Worm (Caenorhabditis elegans) whole organism, L1 larva: ENCODE results near the gene pri-1.

Experiments
- C34B4.2 ChIP-seq: sonication (generic microtip); optimal IDR thresholded peaks from 2 replicates; lab custom pipeline; 2017; ENCODE audit warnings: mild to moderate bottlenecking, missing genetic modification characterization, missing compliant biosample characterization
- alr-1 ChIP-seq: fragments of 200-800 bp; sonication (Bioruptor generic); optimal IDR thresholded peaks from 2 replicates; lab custom pipeline; 2018; ENCODE audit warnings: borderline replicate concordance, mild to moderate bottlenecking, missing genetic modification characterization, missing compliant biosample characterization
- ama-1 ChIP-seq: fragments of 150-350 bp; optimal IDR thresholded peaks from 2 replicates; lab custom pipeline; 2014
- blmp-1 ChIP-seq: fragments of 150-350 bp; optimal IDR thresholded peaks from 2 replicates; lab custom pipeline; 2014; ENCODE audit warnings: missing biosample characterization, missing genetic modification characterization
- ceh-8 ChIP-seq: fragments of 200-800 bp; sonication (Bioruptor generic); optimal IDR thresholded peaks from 2 replicates; lab custom pipeline; 2018; ENCODE audit warnings: mild to moderate bottlenecking, missing genetic modification characterization, moderate library complexity, missing compliant biosample characterization
- dpl-1 ChIP-seq, 3 experiments: fragments of 150-350 bp in 2 of 3; sonication (generic microtip) in 1 of 3; optimal IDR thresholded peaks; 2 replicates each; lab custom pipeline; 2014 to 2017; ENCODE audit warnings: missing biosample characterization in 3 of 3, missing genetic modification characterization in 3 of 3, missing genetic modification reagents in 3 of 3
- efl-1 ChIP-seq, 4 experiments: fragments of 150-350 bp; optimal IDR thresholded peaks in 3 of 4; peaks in 1 of 4; 1 replicate in 1 of 4; 2 replicates in 3 of 4; lab custom pipeline; 2014; ENCODE audit warnings: missing biosample characterization in 2 of 4, missing genetic modification characterization in 2 of 4, missing genetic modification reagents in 2 of 4
- egl-13 ChIP-seq: sonication (generic microtip); optimal IDR thresholded peaks from 2 replicates; lab custom pipeline; 2016; ENCODE audit warnings: missing genotype, missing genetic modification reagents, missing genetic modification characterization, missing compliant biosample characterization
- elt-2 ChIP-seq: sonication (generic microtip); optimal IDR thresholded peaks from 2 replicates; lab custom pipeline; 2016; ENCODE audit warnings: missing genetic modification characterization, mild to moderate bottlenecking, inconsistent platforms, missing compliant biosample characterization, missing genetic modification reagents
- elt-3 ChIP-seq, 6 experiments: fragments of 150-350 bp in 1 of 6; sonication (generic microtip); optimal IDR thresholded peaks; 2 replicates each; lab custom pipeline; 2017 to 2018; ENCODE audit warnings: missing biosample characterization in 6 of 6, missing genetic modification characterization in 6 of 6, inconsistent platforms in 1 of 6
- fkh-8 ChIP-seq: sonication (generic microtip); optimal IDR thresholded peaks from 2 replicates; lab custom pipeline; 2016; ENCODE audit warnings: mild to moderate bottlenecking, missing genetic modification characterization, missing compliant biosample characterization
- hlh-17 ChIP-seq: fragments of 200-800 bp; sonication (Bioruptor generic); optimal IDR thresholded peaks from 2 replicates; lab custom pipeline; 2018; ENCODE audit warnings: missing genetic modification characterization, mild to moderate bottlenecking, missing compliant biosample characterization, moderate library complexity, borderline replicate concordance
- irx-1 ChIP-seq: sonication (generic microtip); optimal IDR thresholded peaks from 2 replicates; lab custom pipeline; 2016; ENCODE audit warnings: missing genetic modification characterization, missing compliant biosample characterization
- isw-1 ChIP-seq: fragments of 200-800 bp; sonication (Bioruptor generic); IDR thresholded peaks from 2 replicates; pipeline ENCODE4 v1.3.6; 2022; ENCODE audit warnings: missing genetic modification characterization, missing compliant biosample characterization
- lin-14 ChIP-seq: fragments of 200-800 bp; sonication (Bioruptor generic); optimal IDR thresholded peaks from 2 replicates; lab custom pipeline; 2018; ENCODE audit warnings: mild to moderate bottlenecking, missing genetic modification characterization, moderate library complexity, missing compliant biosample characterization
- lin-15B ChIP-seq: fragments of 150-350 bp; sonication (generic microtip); optimal IDR thresholded peaks from 3 replicates; lab custom pipeline; 2014; ENCODE audit warnings: missing biosample characterization, missing genetic modification characterization
- lin-35 ChIP-seq, 2 experiments: fragments of 150-350 bp; optimal IDR thresholded peaks; 2 replicates each; lab custom pipeline; 2014; ENCODE audit warnings: missing biosample characterization in 2 of 2, missing genetic modification characterization in 2 of 2, missing genetic modification reagents in 2 of 2
- mep-1 ChIP-seq: fragments of 150-350 bp; optimal IDR thresholded peaks from 2 replicates; lab custom pipeline; 2014; ENCODE audit warnings: missing biosample characterization, missing genetic modification characterization
- nhr-20 ChIP-seq: sonication (generic microtip); optimal IDR thresholded peaks from 2 replicates; lab custom pipeline; 2016; ENCODE audit warnings: mild to moderate bottlenecking, missing genetic modification characterization, missing compliant biosample characterization
- nhr-28 ChIP-seq: fragments of 150-350 bp; optimal IDR thresholded peaks from 2 replicates; lab custom pipeline; 2014; ENCODE audit warnings: missing biosample characterization, missing genetic modification characterization
- nhr-77 ChIP-seq: fragments of 150-350 bp; optimal IDR thresholded peaks from 2 replicates; lab custom pipeline; 2014; ENCODE audit warnings: missing biosample characterization, missing genetic modification characterization
- nhr-85 ChIP-seq: sonication (generic microtip); peaks from one replicate; lab custom pipeline; 2016; ENCODE audit warnings: missing genetic modification characterization, inconsistent platforms, missing compliant biosample characterization
- pag-3 ChIP-seq: sonication (generic microtip); optimal IDR thresholded peaks from 2 replicates; lab custom pipeline; 2017; ENCODE audit warnings: missing genetic modification characterization, mild to moderate bottlenecking, missing compliant biosample characterization, antibody characterized with exemption, borderline replicate concordance; ENCODE audit not compliant: insufficient read depth
- pax-3 ChIP-seq: fragments of 200-800 bp; sonication (Bioruptor generic); optimal IDR thresholded peaks from 2 replicates; lab custom pipeline; 2018; ENCODE audit warnings: mild to moderate bottlenecking, missing genetic modification characterization, moderate library complexity, missing compliant biosample characterization
- rnt-1 ChIP-seq: sonication (generic microtip); optimal IDR thresholded peaks from 2 replicates; lab custom pipeline; 2016; ENCODE audit warnings: mild to moderate bottlenecking, missing genetic modification characterization, moderate library complexity, missing compliant biosample characterization
- sox-4 ChIP-seq: sonication (generic microtip); optimal IDR thresholded peaks from 2 replicates; lab custom pipeline; 2016; ENCODE audit warnings: missing genetic modification characterization, missing compliant biosample characterization
- sptf-1 ChIP-seq: fragments of 150-350 bp; optimal IDR thresholded peaks from 2 replicates; lab custom pipeline; 2014; ENCODE audit warnings: missing biosample characterization, missing genetic modification characterization
- sup-37 ChIP-seq: fragments of 200-800 bp; sonication (Bioruptor generic); optimal IDR thresholded peaks from 2 replicates; lab custom pipeline; 2018; ENCODE audit warnings: mild to moderate bottlenecking, missing genetic modification characterization, missing compliant biosample characterization
- unc-62 ChIP-seq: fragments of 150-350 bp; optimal IDR thresholded peaks from 2 replicates; lab custom pipeline; 2014; ENCODE audit warnings: missing biosample characterization, missing genetic modification reagents, missing genetic modification characterization
- vab-15 ChIP-seq: sonication (generic microtip); optimal IDR thresholded peaks from 2 replicates; lab custom pipeline; 2017; ENCODE audit warnings: missing genotype, mild to moderate bottlenecking, missing genetic modification characterization, missing compliant biosample characterization
- xbp-1 ChIP-seq: sonication (generic microtip); optimal IDR thresholded peaks from 2 replicates; lab custom pipeline; 2016; ENCODE audit warnings: missing genetic modification characterization, missing compliant biosample characterization
- zag-1 ChIP-seq: fragments of 150-350 bp; optimal IDR thresholded peaks from 2 replicates; lab custom pipeline; 2014; ENCODE audit warnings: missing biosample characterization, missing genetic modification characterization
- ztf-11 ChIP-seq, 2 experiments: sonication (generic microtip); optimal IDR thresholded peaks; 2 replicates each; lab custom pipeline; 2016 to 2017; ENCODE audit warnings: missing genetic modification characterization in 2 of 2, missing biosample characterization in 1 of 2, missing compliant biosample characterization in 1 of 2

The pri-1 gene

ce11 chrIII:9646440-9647021 lies 32.5 kb upstream of the pri-1 start:
- TF ChIP-seq ama-1 (lab: Kevin White, UChicago) (no peak), elt-3 (tag; optimal IDR thresholded peaks at IDR 0.05; lab: Kevin White, UChicago) (peak in 1 of 6 experiments; percentile 7), blmp-1 (tag; lab: Kevin White, UChicago) (peak; percentile 100)

ce11 chrIII:9645099-9645498 lies 31.0 kb upstream of the pri-1 start:
- no peak for TF ChIP-seq vab-15
- peak in 1 of 6 experiments; percentile 38 for TF ChIP-seq elt-3 (tag; optimal IDR thresholded peaks at IDR 0.05; lab: Kevin White, UChicago)
- no peak for TF ChIP-seq ceh-8 (GFP tag; lab: Kevin White, UChicago)
- TF ChIP-seq nhr-77 (tag; lab: Kevin White, UChicago): no peak
- peak; percentile 93 for TF ChIP-seq blmp-1 (tag; lab: Kevin White, UChicago)

DNA sequence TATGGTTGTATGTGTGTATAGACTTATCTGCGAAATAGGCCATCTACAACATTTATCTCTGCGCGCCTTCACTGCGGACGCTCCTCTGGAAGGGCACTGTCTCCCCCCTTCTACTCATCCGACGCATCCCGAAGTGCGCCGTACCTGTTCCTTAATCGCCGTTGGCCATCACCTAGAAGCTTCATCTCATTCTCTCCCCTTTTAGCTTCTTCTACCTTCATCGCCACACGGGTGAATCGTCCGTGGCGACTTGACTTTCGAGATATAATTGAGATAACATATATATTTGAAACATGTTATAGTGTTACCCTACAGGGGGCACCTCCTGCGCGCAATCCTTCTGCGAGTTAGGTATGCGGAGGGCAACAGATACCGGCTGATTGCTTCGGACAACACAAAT lies 28.0 kb upstream of the pri-1 start:
- TF ChIP-seq sup-37 (GFP tag; lab: Kevin White, UChicago) (no peak), nhr-85 (tag; lab: Kevin White, UChicago) (peak; percentile 12), sox-4 (no peak), mep-1 (no peak)
- TF ChIP-seq, all 84 proteins: peak for 1

- no peak for TF ChIP-seq dpl-1 (GFP tag; optimal IDR thresholded peaks at IDR 0.05; lab: Kevin White, UChicago)
- TF ChIP-seq blmp-1 (tag; lab: Kevin White, UChicago): peak; percentile 96
- no peak for TF ChIP-seq efl-1 (optimal IDR thresholded peaks at IDR 0.05; lab: Kevin White, UChicago)
- peak in 1 of 2 experiments; percentile 51 for TF ChIP-seq efl-1 (GFP tag; optimal IDR thresholded peaks at IDR 0.05 in 1 of 2; lab: Kevin White, UChicago)
- no peak for TF ChIP-seq pax-3 (tag; lab: Kevin White, UChicago)
Measured at ce11 chrIII:9639281-9640050, 25.4 kb upstream of the pri-1 start.

ce11 chrIII:9638159-9638754 lies 24.2 kb upstream of the pri-1 start:
- TF ChIP-seq elt-2 (tag; lab: Kevin White, UChicago): peak; percentile 82
- peak in 1 of 2 experiments; percentile 43 for TF ChIP-seq lin-35 (GFP tag; optimal IDR thresholded peaks at IDR 0.05; lab: Kevin White, UChicago)
- TF ChIP-seq efl-1 (optimal IDR thresholded peaks at IDR 0.05; lab: Kevin White, UChicago): no peak
- TF ChIP-seq efl-1 (GFP tag; optimal IDR thresholded peaks at IDR 0.05 in 1 of 2; lab: Kevin White, UChicago): peak in 1 of 2 experiments; percentile 80
- TF ChIP-seq lin-14 (GFP tag; lab: Kevin White, UChicago): peak; percentile 20
- TF ChIP-seq zag-1: no peak
- TF ChIP-seq blmp-1 (tag; lab: Kevin White, UChicago): peak; percentile 2
- peak; percentile 10 for TF ChIP-seq nhr-20
- no peak for TF ChIP-seq elt-3 (tag; optimal IDR thresholded peaks at IDR 0.05; lab: Kevin White, UChicago)

DNA sequence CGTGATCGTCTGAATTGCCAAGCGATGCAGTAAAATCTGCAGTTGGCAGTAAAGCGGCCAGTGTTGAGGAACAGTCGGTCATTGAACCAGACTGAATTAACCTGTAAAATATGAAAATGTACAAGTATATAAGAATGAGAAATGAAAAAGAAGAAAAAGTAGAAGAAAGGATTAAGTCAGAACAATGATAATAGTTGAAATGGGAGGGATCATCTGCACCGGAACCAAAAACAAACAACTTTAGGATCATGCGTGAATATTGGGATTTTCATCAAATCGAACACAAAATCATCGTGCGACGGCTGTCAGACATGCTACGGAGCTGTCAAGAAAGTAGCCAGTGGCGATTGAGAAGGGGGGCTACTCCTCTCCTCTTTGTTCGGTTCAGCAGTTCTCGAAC lies 22.9 kb upstream of the pri-1 start, which contains the start of gene gei-13:
gei-13 (minus strand) TSS at position 101 of the 400 bp plus-strand sequence.
- TF ChIP-seq pag-3 (tag; lab: Kevin White, UChicago) (no peak), efl-1 (optimal IDR thresholded peaks at IDR 0.05; lab: Kevin White, UChicago) (no peak), efl-1 (GFP tag; optimal IDR thresholded peaks at IDR 0.05 in 1 of 2; lab: Kevin White, UChicago) (peak in 1 of 2 experiments; percentile 78)

ce11 chrIII:9631117-9631655 lies 17.1 kb upstream of the pri-1 start, which contains the start of gene ubc-7:
Gene ubc-7, minus strand, starts transcription at chrIII:9631167.
- TF ChIP-seq sptf-1 (tag; lab: Kevin White, UChicago): no peak
- peak; percentile 67 for TF ChIP-seq irx-1 (tag; lab: Kevin White, UChicago)
- no peak for TF ChIP-seq zag-1
- TF ChIP-seq nhr-28 (tag; lab: Kevin White, UChicago): no peak
- TF ChIP-seq ztf-11 (tag; optimal IDR thresholded peaks at IDR 0.05; lab: Kevin White, UChicago): no peak
- TF ChIP-seq lin-15B: peak; percentile 74
- TF ChIP-seq egl-13 (tag; lab: Kevin White, UChicago): peak; percentile 53
- no peak for TF ChIP-seq sup-37 (GFP tag; lab: Kevin White, UChicago)
- peak; percentile 91 to 99 for TF ChIP-seq efl-1 (optimal IDR thresholded peaks at IDR 0.05; lab: Kevin White, UChicago)
- peak; percentile 100 for TF ChIP-seq efl-1 (GFP tag; optimal IDR thresholded peaks at IDR 0.05 in 1 of 2; lab: Kevin White, UChicago)
- TF ChIP-seq xbp-1: peak; percentile 79
- TF ChIP-seq fkh-8 (tag; lab: Kevin White, UChicago): peak; percentile 78
- peak; percentile 82 for TF ChIP-seq isw-1 (GFP tag; lab: Robert Waterston, UW)
- peak; percentile 76 for TF ChIP-seq lin-14 (GFP tag; lab: Kevin White, UChicago)
- no peak for TF ChIP-seq unc-62 (GFP tag; lab: Kevin White, UChicago)
- peak; percentile 81 for TF ChIP-seq rnt-1
- no peak for TF ChIP-seq hlh-17
- TF ChIP-seq alr-1 (tag; lab: Kevin White, UChicago): no peak
- TF ChIP-seq C34B4.2 (tag; lab: Kevin White, UChicago): no peak
